Fruit fly (Drosophila melanogaster) S2 (cell line): ENCODE data around the gene CG3434.

Source experiments
- CG8478 ChIP-seq: fragments of >200 bp; optimal IDR thresholded peaks from 2 replicates; lab custom pipeline; 2018
- CTCF ChIP-seq, 2 experiments: fragments of >200 bp; optimal IDR thresholded peaks; 2 replicates each; lab custom pipeline; 2018

- no peak for TF ChIP-seq CTCF (optimal IDR thresholded peaks at IDR 0.05; lab: Kevin White, UChicago)
- TF ChIP-seq CG8478 (lab: Kevin White, UChicago) = no peak
Measured at dm6 chr3L:9499919-9500807, 39.6 kb upstream of the CG3434 start.
